Fruit fly (Drosophila melanogaster) whole organism, embryonic: ENCODE results near the gene lbe.
A peak's percentile ranks its signal among the peaks of the same experiment; 100 is the strongest.

ENCODE experiments used
- ATbp ChIP-seq: fragments of 200-800 bp; sonication (Bioruptor generic); optimal IDR thresholded peaks from 2 replicates; lab custom pipeline; 2017; ENCODE audit warnings: missing biosample characterization, mild to moderate bottlenecking, missing genetic modification characterization, missing genetic modification reagents
- Adf1 ChIP-seq: fragments of 200-800 bp; sonication (Bioruptor generic); IDR thresholded peaks from 2 replicates; pipeline ENCODE4 v1.3.6; 2022; ENCODE audit warnings: missing biosample characterization, missing genetic modification characterization
- CG10267 ChIP-seq: fragments of 200-800 bp; sonication (Bioruptor generic); optimal IDR thresholded peaks from 2 replicates; lab custom pipeline; 2018; ENCODE audit warnings: missing biosample characterization, mild to moderate bottlenecking, missing genetic modification characterization, moderate library complexity
- CG10274 ChIP-seq: fragments of 200-800 bp; sonication (Bioruptor generic); optimal IDR thresholded peaks from 3 replicates; lab custom pipeline; 2017; ENCODE audit warnings: missing biosample characterization, mild to moderate bottlenecking, missing genetic modification characterization
- CG11247 ChIP-seq: fragments of 200-800 bp; sonication (Bioruptor generic); IDR thresholded peaks from 2 replicates; pipeline ENCODE4 v1.3.6; 2022; ENCODE audit warnings: missing biosample characterization, missing genetic modification characterization
- CG12219 ChIP-seq: fragments of 200-800 bp; sonication (Bioruptor generic); optimal IDR thresholded peaks from 3 replicates; lab custom pipeline; 2018; ENCODE audit warnings: missing biosample characterization, mild to moderate bottlenecking, missing genetic modification characterization
- CG12236 ChIP-seq: fragments of 200-800 bp; sonication (Bioruptor generic); optimal IDR thresholded peaks from 2 replicates; lab custom pipeline; 2016; ENCODE audit warnings: missing biosample characterization, missing genetic modification characterization
- CG13287 ChIP-seq: fragments of 200-800 bp; sonication (Bioruptor generic); IDR thresholded peaks from 2 replicates; pipeline ENCODE4 v1.3.6; 2022; ENCODE audit warnings: missing biosample characterization, missing genetic modification characterization; ENCODE audit not compliant: partially characterized antibody
- CG14860 ChIP-seq: fragments of 200-800 bp; sonication (Bioruptor generic); IDR thresholded peaks from 3 replicates; pipeline ENCODE4 v1.3.6; 2022; ENCODE audit warnings: missing biosample characterization, missing genetic modification characterization; ENCODE audit not compliant: partially characterized antibody
- CG17328 ChIP-seq: fragments of 200-800 bp; sonication (Bioruptor generic); IDR thresholded peaks from 2 replicates; pipeline ENCODE4 v1.3.6; 2022; ENCODE audit warnings: missing biosample characterization, missing genetic modification characterization
- CG17359 ChIP-seq: fragments of 200-800 bp; sonication (Bioruptor generic); optimal IDR thresholded peaks from 3 replicates; lab custom pipeline; 2018; ENCODE audit warnings: missing biosample characterization, mild to moderate bottlenecking, missing genetic modification characterization, moderate library complexity
- CG1792 ChIP-seq: fragments of 200-800 bp; sonication (Bioruptor generic); optimal IDR thresholded peaks from 2 replicates; lab custom pipeline; 2016; ENCODE audit warnings: missing biosample characterization, missing genetic modification characterization
- CG18011 ChIP-seq: fragments of 200-800 bp; sonication (Bioruptor generic); optimal IDR thresholded peaks from 2 replicates; lab custom pipeline; 2017; ENCODE audit warnings: missing biosample characterization, missing genetic modification characterization, mild to moderate bottlenecking, moderate library complexity, missing genotype
- CG31224 ChIP-seq: fragments of 200-800 bp; sonication (Bioruptor generic); IDR thresholded peaks from 2 replicates; pipeline ENCODE4 v1.3.6; 2022; ENCODE audit warnings: missing biosample characterization, missing genetic modification characterization
- CG31441 ChIP-seq: fragments of 200-800 bp; sonication (Bioruptor generic); IDR thresholded peaks from 2 replicates; pipeline ENCODE4 v1.3.6; 2022; ENCODE audit warnings: missing biosample characterization, missing genetic modification characterization
- CG32767 ChIP-seq: fragments of 200-800 bp; sonication (Bioruptor generic); IDR thresholded peaks from 2 replicates; pipeline ENCODE4 v1.3.6; 2022; ENCODE audit warnings: missing biosample characterization, missing genetic modification characterization
- CG3726 ChIP-seq: fragments of 200-800 bp; sonication (Bioruptor generic); IDR thresholded peaks from 3 replicates; pipeline ENCODE4, ENCODE4 v1.3.6; 2022; ENCODE audit warnings: missing biosample characterization, missing genetic modification characterization
- CG5180 ChIP-seq: fragments of 200-800 bp; sonication (Bioruptor generic); optimal IDR thresholded peaks from 3 replicates; lab custom pipeline; 2017; ENCODE audit warnings: missing biosample characterization, missing genetic modification characterization, mild to moderate bottlenecking, moderate library complexity, missing genetic modification reagents
- CG5245 ChIP-seq: fragments of 200-800 bp; sonication (Bioruptor generic); optimal IDR thresholded peaks from 3 replicates; lab custom pipeline; 2016; ENCODE audit warnings: missing biosample characterization, missing genetic modification characterization
- CG6654 ChIP-seq: fragments of 200-800 bp; sonication (Bioruptor generic); optimal IDR thresholded peaks from 2 replicates; lab custom pipeline; 2017; ENCODE audit warnings: missing biosample characterization, mild to moderate bottlenecking, missing genetic modification characterization
- CG7372 ChIP-seq: fragments of 200-800 bp; sonication (Bioruptor generic); IDR thresholded peaks from 2 replicates; pipeline ENCODE4 v1.3.6; 2022; ENCODE audit warnings: missing biosample characterization, missing genetic modification characterization
- CG7556 ChIP-seq: fragments of 200-800 bp; sonication (Bioruptor generic); optimal IDR thresholded peaks from 2 replicates; lab custom pipeline; 2017; ENCODE audit warnings: missing biosample characterization, mild to moderate bottlenecking, missing genetic modification characterization
- CG7839 ChIP-seq: fragments of 200-800 bp; sonication (Bioruptor generic); optimal IDR thresholded peaks from 3 replicates; lab custom pipeline; 2018; ENCODE audit warnings: missing biosample characterization, mild to moderate bottlenecking, missing genetic modification characterization, moderate library complexity
- CG9437 ChIP-seq: fragments of 200-800 bp; sonication (Bioruptor generic); optimal IDR thresholded peaks from 2 replicates; lab custom pipeline; 2018; ENCODE audit warnings: missing biosample characterization, mild to moderate bottlenecking, missing genetic modification characterization
- CG9609 ChIP-seq: fragments of 200-800 bp; sonication (Bioruptor generic); optimal IDR thresholded peaks from 3 replicates; lab custom pipeline; 2016; ENCODE audit warnings: missing biosample characterization, missing genetic modification characterization
- CkIIα-i1 ChIP-seq: fragments of 200-800 bp; sonication (Bioruptor generic); IDR thresholded peaks from 2 replicates; pipeline ENCODE4 v1.3.6; 2022; ENCODE audit warnings: missing biosample characterization, missing genetic modification characterization
- Dek ChIP-seq: fragments of 200-800 bp; sonication (Bioruptor generic); optimal IDR thresholded peaks from 3 replicates; lab custom pipeline; 2019; ENCODE audit warnings: missing biosample characterization, mild to moderate bottlenecking, missing genetic modification characterization, moderate library complexity
- Elba2 ChIP-seq: fragments of 200-800 bp; sonication (Bioruptor generic); optimal IDR thresholded peaks from 3 replicates; lab custom pipeline; 2016; ENCODE audit warnings: missing biosample characterization, missing genetic modification characterization
- HLH4C ChIP-seq: fragments of 200-800 bp; sonication (Bioruptor generic); IDR thresholded peaks from 3 replicates; pipeline ENCODE4 v1.3.6; 2022; ENCODE audit warnings: missing biosample characterization, missing genetic modification characterization; ENCODE audit not compliant: partially characterized antibody
- Hand ChIP-seq: fragments of 200-800 bp; sonication (Bioruptor generic); optimal IDR thresholded peaks from 2 replicates; lab custom pipeline; 2017; ENCODE audit warnings: mild to moderate bottlenecking, missing biosample characterization, missing genetic modification reagents, missing genetic modification characterization
- Hmr ChIP-seq: fragments of 200-800 bp; sonication (Bioruptor generic); optimal IDR thresholded peaks from 3 replicates; lab custom pipeline; 2017; ENCODE audit warnings: mild to moderate bottlenecking, missing biosample characterization, missing genetic modification reagents, missing genetic modification characterization
- Hr78 ChIP-seq, 2 experiments: fragments of 200-800 bp in 1 of 2; fragments of >200 bp in 1 of 2; sonication (Bioruptor generic) in 1 of 2; optimal IDR thresholded peaks; 2 replicates each; lab custom pipeline; 2017 to 2019; ENCODE audit warnings: missing biosample characterization in 2 of 2, missing genetic modification characterization in 2 of 2, mild to moderate bottlenecking in 1 of 2, moderate library complexity in 1 of 2
- Mad ChIP-seq: fragments of 200-800 bp; sonication (Bioruptor generic); optimal IDR thresholded peaks from 2 replicates; lab custom pipeline; 2016; ENCODE audit warnings: missing biosample characterization, missing genetic modification characterization
- Neu2 ChIP-seq: fragments of 200-800 bp; sonication (Bioruptor generic); optimal IDR thresholded peaks from 3 replicates; lab custom pipeline; 2016; ENCODE audit warnings: missing biosample characterization, missing genetic modification characterization, borderline replicate concordance
- Ravus ChIP-seq: fragments of 200-800 bp; sonication (Bioruptor generic); IDR thresholded peaks from 2 replicates; pipeline ENCODE4 v1.3.6; 2022; ENCODE audit warnings: missing biosample characterization, missing genetic modification characterization
- Sry-β ChIP-seq: fragments of 200-800 bp; sonication (Bioruptor generic); optimal IDR thresholded peaks from 2 replicates; lab custom pipeline; 2018; ENCODE audit warnings: missing biosample characterization, mild to moderate bottlenecking, missing genetic modification characterization, moderate library complexity
- bab2 ChIP-seq: fragments of 200-800 bp; sonication (Bioruptor generic); optimal IDR thresholded peaks from 2 replicates; lab custom pipeline; 2016; ENCODE audit warnings: missing biosample characterization, missing genetic modification characterization
- chinmo ChIP-seq: fragments of 200-800 bp; sonication (Bioruptor generic); IDR thresholded peaks from 4 replicates; pipeline ENCODE4 v1.3.6; 2022; ENCODE audit warnings: missing biosample characterization, missing genetic modification characterization; ENCODE audit not compliant: partially characterized antibody
- chn ChIP-seq: fragments of 200-800 bp; sonication (Bioruptor generic); optimal IDR thresholded peaks from 2 replicates; lab custom pipeline; 2016; ENCODE audit warnings: missing biosample characterization, missing genetic modification characterization
- emc ChIP-seq: fragments of 200-800 bp; sonication (Bioruptor generic); optimal IDR thresholded peaks from 2 replicates; lab custom pipeline; 2016; ENCODE audit warnings: missing biosample characterization, missing genetic modification characterization
- esg ChIP-seq: fragments of 200-800 bp; sonication (Bioruptor generic); conservative IDR thresholded peaks from 2 replicates; pipeline ENCODE4 v1.3.6; 2022; ENCODE audit warnings: missing biosample characterization, missing genetic modification characterization
- her ChIP-seq: fragments of 200-800 bp; sonication (Bioruptor generic); optimal IDR thresholded peaks from 2 replicates; lab custom pipeline; 2016; ENCODE audit warnings: missing biosample characterization, missing genetic modification characterization
- ind ChIP-seq: fragments of 200-800 bp; sonication (Bioruptor generic); optimal IDR thresholded peaks from 3 replicates; lab custom pipeline; 2016; ENCODE audit warnings: missing biosample characterization, missing genetic modification characterization
- jumu ChIP-seq: fragments of 200-800 bp; sonication (Bioruptor generic); optimal IDR thresholded peaks from 3 replicates; lab custom pipeline; 2016; ENCODE audit warnings: missing biosample characterization, missing genetic modification characterization
- nerfin-2 ChIP-seq: fragments of 200-800 bp; sonication (Bioruptor generic); IDR thresholded peaks from 2 replicates; pipeline ENCODE4 v1.3.6; 2022; ENCODE audit warnings: missing biosample characterization, missing genetic modification characterization; ENCODE audit not compliant: partially characterized antibody
- onecut ChIP-seq: fragments of 200-800 bp; sonication (Bioruptor generic); IDR thresholded peaks from 2 replicates; pipeline ENCODE4 v1.3.6; 2022; ENCODE audit warnings: missing biosample characterization, missing genetic modification characterization
- sens ChIP-seq: fragments of 200-800 bp; sonication (Bioruptor generic); peaks from one replicate; lab custom pipeline; 2016; ENCODE audit warnings: missing biosample characterization, missing genetic modification characterization
- slou ChIP-seq: fragments of 200-800 bp; sonication (Bioruptor generic); optimal IDR thresholded peaks from 3 replicates; lab custom pipeline; 2016; ENCODE audit warnings: missing biosample characterization, missing genetic modification characterization
- sna ChIP-seq: fragments of 200-800 bp; sonication (Bioruptor generic); IDR thresholded peaks from 2 replicates; pipeline ENCODE4 v1.3.6; 2022; ENCODE audit warnings: missing biosample characterization, missing genetic modification characterization; ENCODE audit not compliant: partially characterized antibody
- twi ChIP-seq: fragments of 200-800 bp; optimal IDR thresholded peaks from 2 replicates; lab custom pipeline; 2019; ENCODE audit warnings: missing biosample characterization, mild to moderate bottlenecking, missing genetic modification characterization, moderate library complexity
- tx ChIP-seq: fragments of 200-800 bp; sonication (Bioruptor generic); optimal IDR thresholded peaks from 2 replicates; lab custom pipeline; 2016; ENCODE audit warnings: missing biosample characterization, missing genetic modification characterization

The lbe gene

dm6 chr3R:21419932-21420331, 26.4 kb downstream of the lbe start (continued):
- TF ChIP-seq CG7839 (tag; lab: Kevin White, UChicago), result peak; percentile 60
- no peak for TF ChIP-seq CG17328 (GFP tag; lab: Robert Waterston, UW)
- no peak for TF ChIP-seq slou (GFP tag; lab: Kevin White, UChicago)
- TF ChIP-seq CG11247, result no peak
- TF ChIP-seq chinmo (GFP tag; lab: Robert Waterston, UW), result no peak
- TF ChIP-seq onecut (GFP tag; lab: Robert Waterston, UW), result peak; percentile 24; the same call in 1 of the 2 replicates
- peak; percentile 21 for TF ChIP-seq CG5180 (GFP tag; lab: Kevin White, UChicago)
- peak; percentile 27 for TF ChIP-seq Hmr
- no peak for TF ChIP-seq CG14860 (GFP tag; lab: Robert Waterston, UW)
- TF ChIP-seq nerfin-2 (GFP tag; lab: Robert Waterston, UW), result no peak
- TF ChIP-seq sna (GFP tag; lab: Robert Waterston, UW), result no peak
- TF ChIP-seq CG12236, result no peak
- peak; percentile 72 for TF ChIP-seq CG17359
- peak; percentile 33 for TF ChIP-seq CG7556
- no peak for TF ChIP-seq CG6654 (GFP tag; lab: Kevin White, UChicago)
- peak; percentile 71 for TF ChIP-seq CG31441
- TF ChIP-seq CG9437 (GFP tag; lab: Kevin White, UChicago), result no peak
- no peak for TF ChIP-seq Ravus (GFP tag; lab: Robert Waterston, UW)
- TF ChIP-seq Sry-β (GFP tag; lab: Kevin White, UChicago), result no peak
- no peak for TF ChIP-seq Hand (GFP tag; lab: Kevin White, UChicago)
- TF ChIP-seq CkIIα-i1, result no peak
- TF ChIP-seq CG12219 (GFP tag; lab: Kevin White, UChicago), result no peak
- TF ChIP-seq emc (GFP tag; lab: Kevin White, UChicago), result no peak
- no peak for TF ChIP-seq CG32767 (GFP tag; lab: Robert Waterston, UW)
- no peak for TF ChIP-seq Adf1 (GFP tag; lab: Robert Waterston, UW)
- TF ChIP-seq CG3726 (GFP tag; lab: Robert Waterston, UW), result no peak
- TF ChIP-seq CG10267 (tag; lab: Kevin White, UChicago), result peak; percentile 71
- TF ChIP-seq HLH4C (GFP tag; lab: Robert Waterston, UW), result no peak
- TF ChIP-seq CG31224 (GFP tag; lab: Robert Waterston, UW), result peak; percentile 28; the same call in 1 of the 2 replicates
- no peak for TF ChIP-seq tx (GFP tag; lab: Kevin White, UChicago)
- no peak for TF ChIP-seq CG1792 (GFP tag; lab: Kevin White, UChicago)
- TF ChIP-seq CG5245, result no peak
- no peak for TF ChIP-seq esg (GFP tag; lab: Robert Waterston, UW)
- TF ChIP-seq Hr78 (GFP tag; optimal IDR thresholded peaks at IDR 0.05; lab: Kevin White, UChicago), result no peak
- TF ChIP-seq Dek (tag; lab: Kevin White, UChicago), result no peak
- no peak for TF ChIP-seq ATbp
- TF ChIP-seq CG10274 (GFP tag; lab: Kevin White, UChicago), result no peak
- no peak for TF ChIP-seq CG18011 (GFP tag; lab: Kevin White, UChicago)
- TF ChIP-seq CG7372 (GFP tag; lab: Robert Waterston, UW), result 0 out of 2 replicates have a peak, but pooled peaks have one; percentile 37
- no peak for TF ChIP-seq CG13287 (GFP tag; lab: Robert Waterston, UW)
- TF ChIP-seq her, result no peak
- peak; percentile 40 for TF ChIP-seq ind
- TF ChIP-seq Mad (GFP tag; lab: Kevin White, UChicago), result no peak
- no peak for TF ChIP-seq bab2 (GFP tag; lab: Kevin White, UChicago)
- no peak for TF ChIP-seq jumu (GFP tag; lab: Kevin White, UChicago)
- no peak for TF ChIP-seq Elba2 (GFP tag; lab: Kevin White, UChicago)
- TF ChIP-seq twi (tag; lab: Kevin White, UChicago), result no peak
- no peak for TF ChIP-seq chn (GFP tag; lab: Kevin White, UChicago)
- TF ChIP-seq Neu2 (GFP tag; lab: Kevin White, UChicago), result no peak
- TF ChIP-seq CG9609 (GFP tag; lab: Kevin White, UChicago), result no peak
- peak; percentile 56 for TF ChIP-seq sens (GFP tag; lab: Kevin White, UChicago)
